Worm (Caenorhabditis elegans) whole organism, L4 larva: ENCODE measurements around the gene ptr-14.

ENCODE experiments used
- T26A8.4 ChIP-seq: fragments of 200-800 bp; sonication (Bioruptor generic); IDR thresholded peaks from 2 replicates; pipeline ENCODE4 v1.3.6; 2022; ENCODE audit warnings: missing genetic modification characterization, missing compliant biosample characterization
- Y75B8A.6 ChIP-seq: fragments of 200-800 bp; sonication (Bioruptor generic); IDR thresholded peaks from 2 replicates; pipeline ENCODE4 v1.3.6; 2022; ENCODE audit warnings: missing genetic modification reagents, missing genetic modification characterization, missing compliant biosample characterization
- ZK337.2 ChIP-seq: fragments of 200-800 bp; sonication (Bioruptor generic); IDR thresholded peaks from 2 replicates; pipeline ENCODE4 v1.3.6; 2022; ENCODE audit warnings: missing genetic modification reagents, missing genetic modification characterization, missing compliant biosample characterization
- aha-1 ChIP-seq: fragments of 150-350 bp; peaks from one replicate; lab custom pipeline; 2014; ENCODE audit warnings: missing biosample characterization, missing genetic modification characterization
- aly-2 ChIP-seq: sonication (generic microtip); optimal IDR thresholded peaks from 2 replicates; lab custom pipeline; 2018; ENCODE audit warnings: missing biosample characterization, missing genetic modification characterization
- ama-1 ChIP-seq: fragments of 150-350 bp; optimal IDR thresholded peaks from 2 replicates; lab custom pipeline; 2014; ENCODE audit warnings: inconsistent platforms, mixed read lengths
- ceh-32 ChIP-seq: sonication (generic microtip); optimal IDR thresholded peaks from 2 replicates; lab custom pipeline; 2016; ENCODE audit warnings: mild to moderate bottlenecking, missing genetic modification characterization, missing compliant biosample characterization; ENCODE audit not compliant: poor library complexity
- ceh-62 ChIP-seq: sonication (generic microtip); optimal IDR thresholded peaks from 2 replicates; lab custom pipeline; 2017; ENCODE audit warnings: missing biosample characterization, missing genetic modification characterization
- ceh-82 ChIP-seq: sonication (generic microtip); optimal IDR thresholded peaks from 2 replicates; lab custom pipeline; 2017; ENCODE audit warnings: missing biosample characterization, missing genetic modification characterization
- ces-1 ChIP-seq: fragments of 150-350 bp; sonication (generic microtip); optimal IDR thresholded peaks from 4 replicates; lab custom pipeline; 2014; ENCODE audit warnings: missing biosample characterization, missing genetic modification reagents, missing genetic modification characterization
- cey-2 ChIP-seq: sonication (generic microtip); optimal IDR thresholded peaks from 3 replicates; lab custom pipeline; 2017; ENCODE audit warnings: missing genetic modification characterization, mild to moderate bottlenecking, missing compliant biosample characterization, antibody characterized with exemption, borderline replicate concordance; ENCODE audit not compliant: insufficient read depth
- daf-16 ChIP-seq, 3 experiments: sonication (generic microtip); optimal IDR thresholded peaks; 2 replicates each; lab custom pipeline; 2016 to 2017; ENCODE audit warnings: missing genetic modification characterization in 3 of 3, missing genetic modification reagents in 3 of 3, mild to moderate bottlenecking in 2 of 3, missing compliant biosample characterization in 2 of 3, missing biosample characterization in 1 of 3, moderate library complexity in 1 of 3
- daf-19 ChIP-seq: fragments of 200-800 bp; sonication (Bioruptor generic); conservative IDR thresholded peaks from 2 replicates; pipeline ENCODE4 v1.3.6; 2022; ENCODE audit warnings: missing genetic modification characterization, missing compliant biosample characterization
- dmd-6 ChIP-seq: fragments of 200-800 bp; sonication (Bioruptor generic); IDR thresholded peaks from 2 replicates; pipeline ENCODE4 v1.3.6; 2022; ENCODE audit warnings: missing genetic modification reagents, missing genetic modification characterization, missing compliant biosample characterization
- dmd-8 ChIP-seq: fragments of 200-800 bp; sonication (Bioruptor generic); IDR thresholded peaks from 2 replicates; pipeline ENCODE4 v1.3.6; 2022; ENCODE audit warnings: missing genetic modification characterization, missing compliant biosample characterization
- dpl-1 ChIP-seq: fragments of 150-350 bp; optimal IDR thresholded peaks from 2 replicates; lab custom pipeline; 2014; ENCODE audit warnings: missing biosample characterization, missing genetic modification reagents, missing genetic modification characterization
- lin-13 ChIP-seq: fragments of 150-350 bp; optimal IDR thresholded peaks from 2 replicates; lab custom pipeline; 2014; ENCODE audit warnings: missing biosample characterization, missing genetic modification reagents, missing genetic modification characterization
- mdl-1 ChIP-seq, 2 experiments: fragments of 150-350 bp in 1 of 2; sonication (generic microtip) in 1 of 2; optimal IDR thresholded peaks; 2 replicates each; lab custom pipeline; 2014 to 2017; ENCODE audit warnings: missing biosample characterization in 2 of 2, missing genetic modification characterization in 2 of 2
- mdt-29 ChIP-seq: fragments of 200-800 bp; sonication (Bioruptor generic); IDR thresholded peaks from 2 replicates; pipeline ENCODE4 v1.3.6; 2022; ENCODE audit warnings: missing genetic modification reagents, missing genetic modification characterization, missing compliant biosample characterization
- mep-1 ChIP-seq: fragments of 150-350 bp; sonication (generic microtip); optimal IDR thresholded peaks from 3 replicates; lab custom pipeline; 2014; ENCODE audit warnings: missing biosample characterization, missing genetic modification characterization
- mxl-2 ChIP-seq: fragments of 200-800 bp; sonication (Bioruptor generic); conservative IDR thresholded peaks from 2 replicates; pipeline ENCODE4 v1.3.6; 2022; ENCODE audit warnings: missing genetic modification reagents, missing genetic modification characterization, missing compliant biosample characterization
- mxl-3 ChIP-seq: fragments of 200-800 bp; sonication (Bioruptor generic); optimal IDR thresholded peaks from 2 replicates; lab custom pipeline; 2018; ENCODE audit warnings: mild to moderate bottlenecking, missing genetic modification characterization, missing compliant biosample characterization
- nhr-11 ChIP-seq: fragments of 150-350 bp; optimal IDR thresholded peaks from 2 replicates; lab custom pipeline; 2014; ENCODE audit warnings: missing biosample characterization, missing genetic modification characterization
- nhr-111 ChIP-seq: fragments of 200-800 bp; sonication (Bioruptor generic); optimal IDR thresholded peaks from 2 replicates; lab custom pipeline; 2018; ENCODE audit warnings: mild to moderate bottlenecking, missing genetic modification characterization, missing compliant biosample characterization
- nhr-237 ChIP-seq: sonication (generic microtip); optimal IDR thresholded peaks from 2 replicates; lab custom pipeline; 2017; ENCODE audit warnings: missing biosample characterization, missing genetic modification characterization
- nhr-28 ChIP-seq: fragments of 150-350 bp; optimal IDR thresholded peaks from 2 replicates; lab custom pipeline; 2014; ENCODE audit warnings: missing biosample characterization, missing genetic modification characterization
- nhr-76 ChIP-seq: fragments of 150-350 bp; optimal IDR thresholded peaks from 2 replicates; lab custom pipeline; 2014; ENCODE audit warnings: missing biosample characterization, missing genetic modification characterization
- pqm-1 ChIP-seq: sonication (generic microtip); optimal IDR thresholded peaks from 2 replicates; lab custom pipeline; 2017; ENCODE audit warnings: missing biosample characterization, missing genetic modification characterization
- rbr-2 ChIP-seq: sonication (generic microtip); optimal IDR thresholded peaks from 2 replicates; lab custom pipeline; 2016; ENCODE audit warnings: missing genotype, missing genetic modification characterization, missing compliant biosample characterization
- snpc-1.2 ChIP-seq: fragments of 200-800 bp; sonication (Bioruptor generic); IDR thresholded peaks from 2 replicates; pipeline ENCODE4 v1.3.6; 2022; ENCODE audit warnings: missing genetic modification reagents, missing genetic modification characterization, missing compliant biosample characterization
- spr-1 ChIP-seq: sonication (generic microtip); optimal IDR thresholded peaks from 2 replicates; lab custom pipeline; 2016; ENCODE audit warnings: mild to moderate bottlenecking, missing genetic modification characterization, missing compliant biosample characterization
- spr-3 ChIP-seq: fragments of 200-800 bp; sonication (Bioruptor generic); optimal IDR thresholded peaks from 2 replicates; lab custom pipeline; 2018; ENCODE audit warnings: mild to moderate bottlenecking, missing genetic modification characterization, missing compliant biosample characterization
- unc-130 ChIP-seq: sonication (generic microtip); optimal IDR thresholded peaks from 2 replicates; lab custom pipeline; 2016; ENCODE audit warnings: missing genetic modification reagents, missing genetic modification characterization, missing compliant biosample characterization
- unc-62 ChIP-seq, 3 experiments: fragments of 150-350 bp in 1 of 3; sonication (generic microtip); optimal IDR thresholded peaks in 2 of 3; peaks in 1 of 3; 1 replicate in 1 of 3; 2 replicates in 2 of 3; lab custom pipeline; 2014 to 2017; ENCODE audit warnings: missing biosample characterization in 3 of 3, missing genetic modification characterization in 3 of 3, missing genetic modification reagents in 3 of 3, missing genotype in 1 of 3
- zag-1 ChIP-seq: fragments of 150-350 bp; optimal IDR thresholded peaks from 2 replicates; lab custom pipeline; 2014; ENCODE audit warnings: missing biosample characterization, missing genetic modification characterization
- zip-11 ChIP-seq: fragments of 200-800 bp; sonication (Bioruptor generic); IDR thresholded peaks from 2 replicates; pipeline ENCODE4 v1.3.6; 2022; ENCODE audit warnings: missing genetic modification characterization, missing compliant biosample characterization
- ztf-11 ChIP-seq: fragments of 150-350 bp; optimal IDR thresholded peaks from 2 replicates; lab custom pipeline; 2014; ENCODE audit warnings: missing biosample characterization, missing genetic modification characterization

Gene ptr-14

DNA sequence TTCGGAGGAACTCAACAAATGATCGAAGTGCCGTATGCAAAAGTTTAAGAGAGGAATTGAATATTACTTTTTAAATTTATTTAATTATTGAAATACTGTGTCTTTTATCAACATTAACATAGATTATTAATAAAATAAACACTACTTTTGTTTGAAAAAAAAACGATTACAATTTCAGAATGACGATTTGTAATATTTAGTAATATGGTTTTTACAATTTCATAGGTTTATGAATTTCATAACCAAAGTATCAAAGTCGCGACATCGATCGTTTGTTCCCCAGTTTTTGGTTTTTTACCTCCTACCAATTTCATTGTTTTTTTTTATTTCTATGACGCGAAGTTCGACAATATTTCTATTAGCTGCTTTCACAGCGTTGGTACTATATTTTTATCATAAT is 15.2 kb upstream of the ptr-14 start, which contains the start of gene R09H10.1:
Gene R09H10.1 (plus strand): TSS at position 301 of the 400 bp plus-strand sequence.
- no peak for TF ChIP-seq spr-3
- no peak for TF ChIP-seq aha-1 (tag; lab: Kevin White, UChicago)
- no peak for TF ChIP-seq mdl-1 (tag; optimal IDR thresholded peaks at IDR 0.05; lab: Kevin White, UChicago)
- no peak for TF ChIP-seq mxl-2 (GFP tag; lab: Robert Waterston, UW)
- TF ChIP-seq dmd-6: no peak
- TF ChIP-seq dmd-8 (GFP tag; lab: Robert Waterston, UW): no peak
- no peak for TF ChIP-seq cey-2
- no peak for TF ChIP-seq ztf-11 (tag; lab: Kevin White, UChicago)
- TF ChIP-seq nhr-111 (GFP tag; lab: Kevin White, UChicago): no peak
- TF ChIP-seq aly-2 (tag; lab: Kevin White, UChicago): no peak
- no peak for TF ChIP-seq nhr-11 (tag; lab: Kevin White, UChicago)
- no peak for TF ChIP-seq zip-11 (GFP tag; lab: Robert Waterston, UW)

DNA sequence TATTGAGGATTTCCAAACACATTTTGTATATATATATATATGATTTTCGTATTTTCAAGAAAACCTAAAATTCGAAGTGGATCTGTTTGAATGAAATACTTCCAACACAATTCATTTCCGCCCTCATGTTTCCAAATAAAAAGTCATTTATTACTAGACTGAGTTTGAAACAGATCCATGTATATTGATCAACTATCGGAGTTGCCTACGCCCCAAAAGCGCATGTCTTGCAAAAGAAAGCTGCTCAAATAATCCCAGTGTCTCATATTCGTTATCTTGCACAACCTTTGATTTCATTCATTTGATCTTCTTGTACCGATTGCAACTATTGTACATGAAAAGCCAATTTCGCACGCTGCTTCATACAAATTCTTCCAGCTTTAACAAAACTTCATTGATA is 12.6 kb upstream of the ptr-14 start, which contains the start of gene R09H10.2:
Gene R09H10.2 (plus strand): TSS at position 301 of the 400 bp plus-strand sequence.
- TF ChIP-seq zag-1: no peak
- TF ChIP-seq T26A8.4: no peak
- TF ChIP-seq ZK337.2: no peak
- TF ChIP-seq ztf-11 (tag; lab: Kevin White, UChicago): no peak
- no peak for TF ChIP-seq Y75B8A.6
- no peak for TF ChIP-seq unc-130
- no peak for TF ChIP-seq ceh-82
- TF ChIP-seq dmd-6: no peak
- TF ChIP-seq rbr-2: no peak
- no peak for TF ChIP-seq spr-1 (tag; lab: Kevin White, UChicago)
- no peak for TF ChIP-seq nhr-237
- no peak for TF ChIP-seq ceh-32 (tag; lab: Kevin White, UChicago)

DNA sequence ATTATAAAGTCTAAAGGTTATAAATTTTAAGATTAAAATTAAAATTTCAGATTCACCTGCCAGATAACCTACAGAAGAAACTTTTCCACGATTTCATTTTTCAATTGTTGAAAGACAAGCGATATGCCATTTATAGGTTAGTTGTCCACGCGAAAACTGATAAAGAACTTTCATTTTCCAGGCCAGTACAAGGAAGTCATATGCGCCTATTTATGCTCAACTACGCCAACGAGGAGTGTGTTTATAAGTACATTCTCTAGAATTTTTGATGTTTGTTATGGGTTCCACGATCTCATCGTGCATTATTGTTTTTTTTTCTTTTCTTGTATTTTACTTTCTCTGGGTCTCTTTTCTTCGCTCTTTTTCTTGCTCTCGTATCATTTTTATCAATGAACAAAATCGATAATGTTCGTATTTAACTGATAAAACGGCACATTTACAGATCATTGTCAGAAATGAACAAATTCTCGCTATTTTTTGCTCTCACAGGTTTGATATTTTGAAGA is 8.6 kb upstream of the ptr-14 start, which contains the start of gene R09H10.3:
Gene R09H10.3 (plus strand): TSS at position 456 of the 506 bp plus-strand sequence.
- TF ChIP-seq mxl-3 (GFP tag; lab: Kevin White, UChicago) (no peak), lin-13 (GFP tag; lab: Kevin White, UChicago) (no peak), daf-19 (GFP tag; lab: Robert Waterston, UW) (no peak), ces-1 (GFP tag; lab: Kevin White, UChicago) (no peak), aha-1 (tag; lab: Kevin White, UChicago) (peak; percentile 45), mdt-29 (no peak), daf-16 (GFP tag; optimal IDR thresholded peaks at IDR 0.05; lab: Kevin White, UChicago) (no peak), daf-16 (tag; optimal IDR thresholded peaks at IDR 0.05; lab: Kevin White, UChicago) (peak; percentile 86), mdl-1 (tag; optimal IDR thresholded peaks at IDR 0.05; lab: Kevin White, UChicago) (peak in 1 of 2 experiments; percentile 21), nhr-76 (tag; lab: Kevin White, UChicago) (no peak), dpl-1 (GFP tag; lab: Kevin White, UChicago) (no peak), nhr-11 (tag; lab: Kevin White, UChicago) (no peak), snpc-1.2 (GFP tag; lab: Robert Waterston, UW) (no peak), pqm-1 (tag; lab: Kevin White, UChicago) (no peak), ama-1 (no peak), nhr-28 (tag; lab: Kevin White, UChicago) (peak; percentile 14), mep-1 (tag; lab: Kevin White, UChicago) (no peak), ceh-62 (tag; lab: Kevin White, UChicago) (no peak)

DNA sequence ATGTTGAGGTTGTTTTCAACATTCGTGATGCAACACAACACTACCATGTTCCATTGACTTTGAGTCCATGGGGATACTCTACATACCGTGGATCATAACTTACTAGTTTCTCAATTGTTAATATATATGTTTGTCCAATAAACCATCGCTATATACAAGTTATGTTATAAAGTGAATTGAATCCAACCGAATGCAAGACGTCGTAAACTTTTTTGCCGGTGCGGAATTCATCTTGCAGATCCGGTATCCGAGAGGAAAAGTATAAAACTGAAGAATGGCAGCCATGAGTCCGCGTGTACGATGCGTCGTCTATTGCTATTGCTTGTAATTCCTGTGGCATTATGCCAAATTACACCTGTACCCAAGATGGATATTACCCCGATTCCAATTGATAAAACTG is 7.0 kb upstream of the ptr-14 start, which contains the start of gene R09H10.6:
Gene R09H10.6 (plus strand): TSS at position 301 of the 400 bp plus-strand sequence.
- peak in 1 of 2 experiments; percentile 63 for TF ChIP-seq unc-62 (GFP tag; optimal IDR thresholded peaks at IDR 0.05 in 1 of 2; lab: Kevin White, UChicago)
- TF ChIP-seq unc-62 (tag; optimal IDR thresholded peaks at IDR 0.05; lab: Kevin White, UChicago): no peak
- TF ChIP-seq ztf-11 (tag; lab: Kevin White, UChicago): no peak
